Fruit fly (Drosophila melanogaster): ENCODE measurements around the gene comt.

The comt gene

DNA sequence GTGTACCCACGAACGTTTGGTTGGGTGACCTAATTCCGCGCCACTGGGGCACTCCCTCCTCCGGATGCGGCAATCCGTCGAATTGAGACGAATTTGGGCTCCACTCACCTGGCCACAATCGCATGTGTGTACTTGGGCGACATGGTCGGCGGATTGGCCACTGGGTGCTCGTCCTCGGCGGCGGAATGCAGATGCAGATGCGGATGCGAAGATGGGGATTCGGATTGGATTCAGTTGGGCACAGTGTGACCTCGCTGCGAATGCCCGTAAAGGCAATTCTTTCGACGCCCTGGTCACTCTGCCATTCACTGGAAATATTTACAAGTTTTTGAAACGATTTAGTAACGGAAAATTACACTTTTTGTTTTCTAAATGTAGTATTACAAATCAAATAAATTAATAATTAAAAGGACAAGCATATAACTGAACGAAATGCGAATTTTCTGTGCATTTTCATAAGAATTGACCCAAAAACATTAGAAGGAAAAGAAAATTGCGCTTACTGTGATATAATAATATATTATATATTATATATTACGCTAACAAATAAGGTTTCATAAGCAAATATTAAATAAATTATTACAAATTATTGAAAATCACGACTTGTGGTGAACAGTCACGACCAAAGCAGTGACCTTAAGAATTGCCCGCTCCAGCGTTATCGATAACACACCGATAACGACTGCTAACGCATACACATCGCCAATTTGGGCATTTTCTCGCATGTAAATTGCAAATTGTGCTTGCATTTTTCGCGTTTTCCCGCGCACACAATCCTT, 37.8 kb downstream of the comt start, which contains the start of gene CG1622:
TSS of gene CG1622 (plus strand) at position 678 of the 779 bp plus-strand sequence.
- TF ChIP-seq CG7045 (GFP tag; optimal IDR thresholded peaks at IDR 0.05) (no peak), tj (GFP tag; optimal IDR thresholded peaks at IDR 0.05) (peak; percentile 47), CG5204 (GFP tag; optimal IDR thresholded peaks at IDR 0.05) (no peak), Crg-1 (GFP tag; optimal IDR thresholded peaks at IDR 0.05) (no peak), CG1620 (GFP tag; optimal IDR thresholded peaks at IDR 0.05) (peak; percentile 38), CG14711 (tag; optimal IDR thresholded peaks at IDR 0.05) (peak; percentile 26), cic (GFP tag; optimal IDR thresholded peaks at IDR 0.05) (no peak), Mnt (GFP tag; optimal IDR thresholded peaks at IDR 0.05) (peak; percentile 67), kay (GFP tag; ENCODE audit: borderline replicate concordance) (no peak), bab1 (GFP tag; optimal IDR thresholded peaks at IDR 0.05) (peak; percentile 35), Clk (GFP tag; optimal IDR thresholded peaks at IDR 0.05) (no peak), CG33017 (tag; optimal IDR thresholded peaks at IDR 0.05) (no peak), pad (GFP tag; optimal IDR thresholded peaks at IDR 0.05) (peak; percentile 14), CG11617 (GFP tag; optimal IDR thresholded peaks at IDR 0.05) (peak; percentile 59), CG7101 (tag; optimal IDR thresholded peaks at IDR 0.05) (peak; percentile 57)

DNA sequence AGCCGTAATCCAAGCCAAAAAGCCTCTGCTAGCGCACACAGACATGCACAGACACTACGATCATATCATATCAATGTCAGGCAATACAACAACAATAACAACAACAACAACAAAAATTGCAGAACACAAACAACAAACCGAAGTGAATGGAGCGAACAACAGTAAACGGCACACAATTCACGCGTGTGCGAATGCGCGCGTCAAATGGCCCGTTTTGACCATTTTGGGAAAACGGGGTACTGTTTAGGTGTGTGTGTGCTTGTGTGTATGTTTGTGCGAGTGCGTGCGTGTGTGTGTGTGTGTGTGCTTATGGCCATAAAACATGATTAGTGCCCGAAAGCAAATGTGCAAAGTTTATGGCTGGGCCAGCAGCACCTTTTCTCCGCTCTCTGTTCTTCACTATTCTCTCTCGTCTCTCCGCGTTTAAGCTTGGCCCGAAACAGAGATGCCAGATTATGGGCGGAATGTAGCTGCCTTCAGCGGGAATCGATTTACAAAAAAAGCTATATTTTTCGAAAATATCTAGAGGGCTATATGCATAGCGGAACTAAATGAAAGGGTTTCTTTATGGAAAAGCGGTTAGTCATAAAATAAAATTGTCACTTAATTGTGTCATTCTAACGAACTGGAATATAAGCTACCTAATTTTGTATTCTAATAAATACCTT, 42.1 kb downstream of the comt start:
- TF ChIP-seq cic (GFP tag; optimal IDR thresholded peaks at IDR 0.05) (no peak), tj (GFP tag; optimal IDR thresholded peaks at IDR 0.05) (peak; percentile 22), Crg-1 (GFP tag; optimal IDR thresholded peaks at IDR 0.05) (no peak), Hr96 (GFP tag; optimal IDR thresholded peaks at IDR 0.05) (no peak), kay (GFP tag; ENCODE audit: borderline replicate concordance) (no peak), CG1620 (GFP tag; optimal IDR thresholded peaks at IDR 0.05) (no peak), ovo (GFP tag; optimal IDR thresholded peaks at IDR 0.05) (peak; percentile 18), CG33017 (tag; optimal IDR thresholded peaks at IDR 0.05) (no peak)

DNA sequence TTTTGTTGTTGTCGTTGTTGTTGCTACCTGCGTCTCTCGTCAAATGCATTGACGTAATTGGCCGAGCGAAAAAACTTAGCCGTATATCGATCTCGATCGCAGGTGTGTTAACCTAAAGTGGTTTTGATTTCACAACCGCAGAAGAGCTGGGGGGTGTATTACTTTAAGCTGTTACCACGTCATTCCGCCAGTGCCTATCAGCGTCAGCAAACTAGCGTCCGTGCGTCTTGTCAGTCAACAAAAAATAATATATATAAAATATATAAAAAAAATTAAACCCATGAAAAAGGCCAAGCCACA, 43.4 kb downstream of the comt start, which contains the start of gene CG1764:
TSS of gene CG1764 (minus strand) at position 101 of the 300 bp plus-strand sequence.
- TF ChIP-seq CG7101 (tag; optimal IDR thresholded peaks at IDR 0.05) (no peak), CG12768 (GFP tag; optimal IDR thresholded peaks at IDR 0.05) (no peak), CG33017 (tag; optimal IDR thresholded peaks at IDR 0.05) (no peak), Crg-1 (GFP tag; optimal IDR thresholded peaks at IDR 0.05) (no peak), CG7045 (GFP tag; optimal IDR thresholded peaks at IDR 0.05) (no peak), Mnt (GFP tag; optimal IDR thresholded peaks at IDR 0.05) (no peak), pad (GFP tag; optimal IDR thresholded peaks at IDR 0.05) (no peak)

DNA sequence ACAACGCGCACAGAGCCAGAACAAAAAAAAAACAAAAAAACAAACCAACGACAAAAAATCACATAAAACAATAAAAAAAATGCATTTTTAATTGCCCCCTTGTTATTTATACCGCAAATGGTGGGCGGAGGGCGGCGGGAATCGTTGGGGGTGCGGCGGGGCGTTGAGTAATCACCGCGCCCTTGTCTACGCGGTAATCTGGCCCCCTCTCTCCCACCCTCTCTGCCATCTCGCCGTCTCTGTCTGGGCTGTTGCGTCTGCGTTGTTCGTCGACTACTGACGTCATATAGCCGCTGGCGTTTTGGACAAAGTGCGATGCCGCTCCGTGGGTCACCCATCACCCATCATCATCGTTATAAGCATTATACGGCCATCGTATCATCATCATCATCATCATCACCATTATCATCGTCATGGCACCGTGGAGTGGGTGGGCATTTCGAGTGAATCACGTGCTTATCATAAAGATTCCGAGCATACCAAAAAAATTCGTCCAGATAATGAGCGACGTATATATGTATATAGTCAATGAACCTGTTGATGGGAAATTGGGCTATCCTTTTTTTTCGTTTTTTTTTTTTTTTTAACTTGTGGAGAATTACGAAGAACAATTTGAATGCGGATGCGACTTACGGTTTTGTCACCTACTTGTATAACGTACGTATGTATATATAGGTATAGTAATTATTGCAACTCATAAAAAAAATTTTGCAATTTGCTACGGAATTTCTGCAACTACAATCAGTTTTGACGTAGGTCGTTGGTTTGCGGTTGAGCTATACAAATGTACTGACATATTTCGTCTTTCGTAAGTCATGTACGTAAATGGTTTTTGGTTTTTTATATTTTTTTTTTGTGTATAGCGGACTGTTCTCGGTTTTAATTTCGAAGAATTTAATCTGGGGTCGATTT, 44.0 kb downstream of the comt start:
- peak; percentile 68 for TF ChIP-seq cic (GFP tag; optimal IDR thresholded peaks at IDR 0.05)
- no peak for TF ChIP-seq bab1 (GFP tag; optimal IDR thresholded peaks at IDR 0.05)
- TF ChIP-seq kay (GFP tag; ENCODE audit: borderline replicate concordance) = peak; percentile 60
- no peak for TF ChIP-seq Mnt (GFP tag; optimal IDR thresholded peaks at IDR 0.05)
- TF ChIP-seq ovo (GFP tag; optimal IDR thresholded peaks at IDR 0.05) = peak; percentile 78
- TF ChIP-seq tj (GFP tag; optimal IDR thresholded peaks at IDR 0.05) = peak; percentile 79
- peak; percentile 52 for TF ChIP-seq CG11617 (GFP tag; optimal IDR thresholded peaks at IDR 0.05)
- TF ChIP-seq Crg-1 (GFP tag; optimal IDR thresholded peaks at IDR 0.05) = no peak
- no peak for TF ChIP-seq cnc (optimal IDR thresholded peaks at IDR 0.05)
- TF ChIP-seq Clk (GFP tag; optimal IDR thresholded peaks at IDR 0.05) = no peak
- TF ChIP-seq CG12768 (GFP tag; optimal IDR thresholded peaks at IDR 0.05) = peak; percentile 66
- TF ChIP-seq CG14711 (tag; optimal IDR thresholded peaks at IDR 0.05) = no peak
- no peak for TF ChIP-seq pad (GFP tag; optimal IDR thresholded peaks at IDR 0.05)
- TF ChIP-seq CG5204 (GFP tag; optimal IDR thresholded peaks at IDR 0.05) = no peak
- TF ChIP-seq CG7101 (tag; optimal IDR thresholded peaks at IDR 0.05) = no peak
- TF ChIP-seq CG33017 (tag; optimal IDR thresholded peaks at IDR 0.05) = no peak
- peak; percentile 25 for TF ChIP-seq CG7045 (GFP tag; optimal IDR thresholded peaks at IDR 0.05)
- no peak for TF ChIP-seq CG1620 (GFP tag; optimal IDR thresholded peaks at IDR 0.05)

DNA sequence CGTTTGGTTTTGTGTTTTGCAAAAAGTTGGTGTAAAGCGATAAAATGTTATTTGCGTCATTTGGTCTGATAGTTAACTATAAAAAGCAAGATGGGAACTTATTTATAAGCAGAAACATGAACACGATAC, 44.6 kb downstream of the comt start, which contains the start of gene IP3K2:
TSS of gene IP3K2 (plus strand) at position 107 of the 129 bp plus-strand sequence.
- peak; percentile 51 for TF ChIP-seq kay (GFP tag; ENCODE audit: borderline replicate concordance)
- TF ChIP-seq cnc (optimal IDR thresholded peaks at IDR 0.05) = no peak
- TF ChIP-seq Mnt (GFP tag; optimal IDR thresholded peaks at IDR 0.05) = no peak
- no peak for TF ChIP-seq CG7045 (GFP tag; optimal IDR thresholded peaks at IDR 0.05)

Measured in whole organism, adult.